Fruit fly (Drosophila melanogaster) whole organism: ENCODE measurements around the gene slmb.

Experiments used
- CG8478 ChIP-seq: fragments of >200 bp; optimal IDR thresholded peaks from 2 replicates; lab custom pipeline; 2018; ENCODE audit warnings: inconsistent platforms
- Dll ChIP-seq: fragments of >200 bp; optimal IDR thresholded peaks from 2 replicates; lab custom pipeline; 2017
- EcR ChIP-seq, 2 experiments: fragments of >200 bp; optimal IDR thresholded peaks; 2 replicates each; lab custom pipeline; 2017; ENCODE audit warnings: missing biosample characterization in 2 of 2, missing genetic modification characterization in 2 of 2, missing genetic modification reagents in 2 of 2
- psq ChIP-seq: fragments of >200 bp; optimal IDR thresholded peaks from 2 replicates; lab custom pipeline; 2017
- usp ChIP-seq: fragments of >200 bp; optimal IDR thresholded peaks from 2 replicates; lab custom pipeline; 2017; ENCODE audit warnings: missing biosample characterization, missing genetic modification characterization, mixed read lengths

dm6 chr3R:21077577-21077976 lies 49.7 kb downstream of the slmb start:
- TF ChIP-seq Dll (lab: Kevin White, UChicago) (no peak), CG8478 (lab: Kevin White, UChicago) (no peak), EcR (GFP tag; optimal IDR thresholded peaks at IDR 0.05; lab: Kevin White, UChicago) (no peak), usp (GFP tag; lab: Kevin White, UChicago) (no peak), psq (lab: Kevin White, UChicago) (no peak)
